Worm (Caenorhabditis elegans) whole organism, L2 larva: ENCODE measurements around the gene Y42H9B.3.

Experiments used
- C34F6.9 ChIP-seq: fragments of 150-350 bp; optimal IDR thresholded peaks from 2 replicates; lab custom pipeline; 2014; ENCODE audit warnings: missing biosample characterization, missing genetic modification characterization
- F13H6.1 ChIP-seq: sonication (generic microtip); optimal IDR thresholded peaks from 2 replicates; lab custom pipeline; 2016; ENCODE audit warnings: missing genetic modification characterization, missing compliant biosample characterization
- R02D3.7 ChIP-seq: fragments of 150-350 bp; optimal IDR thresholded peaks from 2 replicates; lab custom pipeline; 2014; ENCODE audit warnings: missing biosample characterization, missing genetic modification characterization
- Y55F3AM.14 ChIP-seq: fragments of 200-800 bp; sonication (Bioruptor generic); optimal IDR thresholded peaks from 2 replicates; lab custom pipeline; 2018; ENCODE audit warnings: mild to moderate bottlenecking, missing genetic modification characterization, missing compliant biosample characterization
- ZK546.5 ChIP-seq: sonication (generic microtip); optimal IDR thresholded peaks from 2 replicates; lab custom pipeline; 2017; ENCODE audit warnings: missing biosample characterization, missing genetic modification characterization
- blmp-1 ChIP-seq: sonication (generic microtip); optimal IDR thresholded peaks from 2 replicates; lab custom pipeline; 2017; ENCODE audit warnings: missing genetic modification characterization, mild to moderate bottlenecking, missing compliant biosample characterization, antibody characterized with exemption, moderate library complexity; ENCODE audit not compliant: insufficient read depth
- ceh-16 ChIP-seq: fragments of 150-350 bp; optimal IDR thresholded peaks from 2 replicates; lab custom pipeline; 2014; ENCODE audit warnings: missing biosample characterization, missing genetic modification characterization
- ceh-82 ChIP-seq: fragments of 150-350 bp; optimal IDR thresholded peaks from 2 replicates; lab custom pipeline; 2014; ENCODE audit warnings: missing biosample characterization, missing genetic modification characterization
- crh-2 ChIP-seq: sonication (generic microtip); optimal IDR thresholded peaks from 2 replicates; lab custom pipeline; 2017; ENCODE audit warnings: missing biosample characterization, missing genetic modification characterization
- dmd-4 ChIP-seq: sonication (generic microtip); optimal IDR thresholded peaks from 2 replicates; lab custom pipeline; 2017; ENCODE audit warnings: missing biosample characterization, missing genetic modification characterization
- elt-1 ChIP-seq: fragments of 150-350 bp; optimal IDR thresholded peaks from 2 replicates; lab custom pipeline; 2014; ENCODE audit warnings: missing biosample characterization, missing genetic modification characterization
- elt-3 ChIP-seq: sonication (generic microtip); optimal IDR thresholded peaks from 2 replicates; lab custom pipeline; 2017; ENCODE audit warnings: missing biosample characterization, missing genetic modification characterization
- fos-1 ChIP-seq: fragments of 150-350 bp; optimal IDR thresholded peaks from 2 replicates; lab custom pipeline; 2014; ENCODE audit warnings: missing biosample characterization, missing genetic modification characterization
- gmeb-1 ChIP-seq: fragments of 150-350 bp; optimal IDR thresholded peaks from 2 replicates; lab custom pipeline; 2014; ENCODE audit warnings: missing biosample characterization, missing genetic modification characterization
- mab-5 ChIP-seq: fragments of 150-350 bp; optimal IDR thresholded peaks from 2 replicates; lab custom pipeline; 2014; ENCODE audit warnings: missing biosample characterization, missing genetic modification characterization
- mdl-1 ChIP-seq, 2 experiments: fragments of 150-350 bp in 1 of 2; sonication (generic microtip) in 1 of 2; optimal IDR thresholded peaks; 2 replicates each; lab custom pipeline; 2017; ENCODE audit warnings: missing biosample characterization in 2 of 2, missing genetic modification characterization in 2 of 2
- nhr-12 ChIP-seq: fragments of 150-350 bp; optimal IDR thresholded peaks from 2 replicates; lab custom pipeline; 2014; ENCODE audit warnings: missing biosample characterization, missing genetic modification characterization
- nhr-23 ChIP-seq: fragments of 150-350 bp; optimal IDR thresholded peaks from 2 replicates; lab custom pipeline; 2014; ENCODE audit warnings: missing biosample characterization, missing genetic modification reagents, missing genetic modification characterization
- nhr-25 ChIP-seq: fragments of 150-350 bp; sonication (generic microtip); optimal IDR thresholded peaks from 3 replicates; lab custom pipeline; 2014; ENCODE audit warnings: missing biosample characterization, missing genetic modification characterization
- peb-1 ChIP-seq: fragments of 150-350 bp; optimal IDR thresholded peaks from 2 replicates; lab custom pipeline; 2014; ENCODE audit warnings: missing biosample characterization, missing genetic modification characterization
- sem-4 ChIP-seq: fragments of 150-350 bp; optimal IDR thresholded peaks from 2 replicates; lab custom pipeline; 2014; ENCODE audit warnings: missing biosample characterization, missing genetic modification reagents, missing genetic modification characterization
- unc-39 ChIP-seq: fragments of 150-350 bp; optimal IDR thresholded peaks from 2 replicates; lab custom pipeline; 2014; ENCODE audit warnings: missing biosample characterization, missing genetic modification characterization
- ztf-11 ChIP-seq: sonication (generic microtip); optimal IDR thresholded peaks from 2 replicates; lab custom pipeline; 2017; ENCODE audit warnings: missing biosample characterization, missing genetic modification characterization

Y42H9B.3 gene

DNA sequence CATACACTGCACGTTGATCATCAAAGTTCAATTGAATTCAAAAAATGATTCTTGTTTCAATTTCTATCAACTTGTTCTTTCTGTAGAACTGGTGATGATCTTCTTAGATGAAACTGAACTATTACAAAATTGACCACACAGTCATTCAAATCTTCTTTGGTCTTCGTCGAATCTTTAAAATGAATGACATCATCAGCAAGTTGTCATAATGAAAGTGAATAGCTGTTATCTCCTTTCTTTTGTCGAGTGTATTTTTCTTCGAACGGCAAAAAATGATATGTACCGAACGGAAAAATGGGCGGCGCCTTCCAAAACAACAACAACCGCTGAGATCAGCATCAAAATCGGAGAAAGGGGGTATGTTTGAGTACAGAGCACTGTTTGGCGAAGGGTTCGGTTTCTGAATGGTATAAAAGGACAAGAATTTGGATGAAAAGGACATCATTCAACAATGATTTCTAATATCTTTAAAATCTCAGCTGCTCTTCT, 34.7 kb downstream of the Y42H9B.3 start, which contains the start of gene ora-1:
TSS of gene ora-1 (plus strand) at position 439 of the 489 bp plus-strand sequence.
- peak; percentile 41 for TF ChIP-seq nhr-25
- TF ChIP-seq blmp-1 (tag; lab: Kevin White, UChicago) = peak; percentile 78
- no peak for TF ChIP-seq ztf-11 (tag; lab: Kevin White, UChicago)
- TF ChIP-seq, all 48 proteins: peak for 2

DNA sequence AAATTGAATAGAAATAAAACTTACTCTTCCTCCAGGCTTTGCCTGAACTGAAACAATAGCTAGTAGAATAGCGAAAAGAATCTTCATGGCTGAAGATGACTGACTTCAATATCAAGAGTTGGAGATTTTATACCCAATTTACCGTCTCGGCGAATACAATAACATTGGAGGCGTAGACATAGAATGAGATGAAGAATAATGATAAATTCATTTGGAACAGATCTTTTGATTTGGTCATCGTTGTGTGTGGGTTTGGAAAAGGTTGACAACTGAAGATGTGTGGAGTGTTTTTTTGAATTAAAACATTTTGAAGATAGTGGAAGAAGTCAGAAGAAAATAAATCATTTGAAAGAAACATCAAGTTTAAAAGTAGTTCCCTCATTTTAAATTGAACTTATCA, 36.0 kb downstream of the Y42H9B.3 start, which contains the start of gene F57H12.6:
TSS of gene F57H12.6 (minus strand) at position 101 of the 400 bp plus-strand sequence.
- TF ChIP-seq unc-39 (tag; lab: Kevin White, UChicago) (no peak), nhr-12 (tag; lab: Kevin White, UChicago) (no peak), ztf-11 (tag; lab: Kevin White, UChicago) (no peak), peb-1 (tag; lab: Kevin White, UChicago) (no peak), elt-1 (tag; lab: Kevin White, UChicago) (no peak), nhr-23 (tag; lab: Kevin White, UChicago) (no peak), R02D3.7 (tag; lab: Kevin White, UChicago) (no peak), C34F6.9 (no peak)

- TF ChIP-seq unc-39 (tag; lab: Kevin White, UChicago) (no peak), crh-2 (tag; lab: Kevin White, UChicago) (no peak), mab-5 (no peak), gmeb-1 (no peak), Y55F3AM.14 (GFP tag; lab: Kevin White, UChicago) (no peak), fos-1 (tag; lab: Kevin White, UChicago) (no peak), sem-4 (tag; lab: Kevin White, UChicago) (no peak), dmd-4 (tag; lab: Kevin White, UChicago) (no peak), elt-1 (tag; lab: Kevin White, UChicago) (no peak), elt-3 (tag; lab: Kevin White, UChicago) (no peak), nhr-23 (tag; lab: Kevin White, UChicago) (no peak)
These were observed 45.2 kb downstream of the Y42H9B.3 start, which contains the start of gene F57H12.5 for ce11 chrIV:7967006-7967405. Gene F57H12.5, plus strand, starts transcription at chrIV:7967306.

ce11 chrIV:7961889-7962342, 50.3 kb downstream of the Y42H9B.3 start:
- TF ChIP-seq crh-2 (tag; lab: Kevin White, UChicago) (no peak), mdl-1 (tag; optimal IDR thresholded peaks at IDR 0.05; lab: Kevin White, UChicago) (no peak), C34F6.9 (no peak), F13H6.1 (no peak), unc-39 (tag; lab: Kevin White, UChicago) (no peak), ceh-82 (tag; lab: Kevin White, UChicago) (no peak), ztf-11 (tag; lab: Kevin White, UChicago) (no peak), ZK546.5 (tag; lab: Kevin White, UChicago) (no peak), ceh-16 (tag; lab: Kevin White, UChicago) (no peak)
